Worm (Caenorhabditis elegans) whole organism, L2 larva: ENCODE measurements around the gene ZK180.6.

Experiments
- elt-1 ChIP-seq: fragments of 150-350 bp; optimal IDR thresholded peaks from 2 replicates; lab custom pipeline; 2014; ENCODE audit warnings: missing biosample characterization, missing genetic modification characterization
- lin-39 ChIP-seq: fragments of 150-350 bp; optimal IDR thresholded peaks from 2 replicates; lab custom pipeline; 2014; ENCODE audit warnings: missing biosample characterization, missing genetic modification reagents, missing genetic modification characterization
- snpc-4 ChIP-seq: fragments of 150-350 bp; optimal IDR thresholded peaks from 2 replicates; lab custom pipeline; 2014; ENCODE audit warnings: missing biosample characterization, missing genetic modification characterization

DNA sequence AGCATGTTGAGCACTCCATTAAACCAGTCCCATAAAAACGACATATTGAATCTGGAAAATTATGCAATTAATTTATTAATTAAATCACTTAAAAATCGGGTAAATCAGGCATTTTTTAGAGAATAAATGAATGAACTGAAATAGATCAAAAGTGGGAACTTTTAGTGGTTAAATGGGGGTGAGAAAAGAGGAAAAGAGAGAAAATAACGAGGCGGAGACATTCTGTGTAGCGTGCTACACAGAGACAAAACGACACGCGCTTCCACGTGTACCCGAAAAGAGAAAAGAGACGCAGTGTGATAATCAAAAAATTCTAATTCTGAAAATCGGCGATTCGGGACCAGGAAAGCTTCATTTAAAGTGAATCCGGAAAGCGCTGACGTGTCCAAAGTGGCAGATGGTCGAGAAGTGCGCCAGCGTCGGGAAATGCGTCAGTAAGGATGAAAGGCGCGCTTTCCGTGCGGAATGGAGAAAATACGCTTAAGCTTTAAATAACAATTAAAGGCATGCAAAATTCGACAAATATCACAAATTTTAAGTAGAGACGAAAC is 11.5 kb downstream of the ZK180.6 start, which contains the start of gene sar-1:
- TF ChIP-seq lin-39, result no peak
- no peak for TF ChIP-seq snpc-4 (tag; lab: Kevin White, UChicago)
- TF ChIP-seq elt-1, result no peak
